Worm (Caenorhabditis elegans) whole organism, L3 larva: ENCODE results near the gene F23F1.4.

ENCODE experiments used
- R02D3.7 ChIP-seq: fragments of 150-350 bp; optimal IDR thresholded peaks from 2 replicates; lab custom pipeline; 2014; ENCODE audit warnings: missing biosample characterization, missing genetic modification characterization
- ZK546.5 ChIP-seq: sonication (generic microtip); optimal IDR thresholded peaks from 2 replicates; lab custom pipeline; 2017; ENCODE audit warnings: missing biosample characterization, missing genetic modification characterization
- aly-2 ChIP-seq: fragments of 150-350 bp; optimal IDR thresholded peaks from 2 replicates; lab custom pipeline; 2014; ENCODE audit warnings: missing biosample characterization, missing genetic modification characterization
- ceh-16 ChIP-seq: sonication (generic microtip); optimal IDR thresholded peaks from 2 replicates; lab custom pipeline; 2017; ENCODE audit warnings: missing biosample characterization, missing genetic modification characterization
- ceh-28 ChIP-seq: fragments of 150-350 bp; optimal IDR thresholded peaks from 2 replicates; lab custom pipeline; 2014; ENCODE audit warnings: missing biosample characterization, missing genetic modification reagents, missing genetic modification characterization
- ceh-82 ChIP-seq: fragments of 150-350 bp; optimal IDR thresholded peaks from 2 replicates; lab custom pipeline; 2014; ENCODE audit warnings: missing biosample characterization, missing genetic modification characterization
- daf-12 ChIP-seq: fragments of 150-350 bp; optimal IDR thresholded peaks from 2 replicates; lab custom pipeline; 2014; ENCODE audit warnings: missing biosample characterization, missing genetic modification reagents, missing genetic modification characterization
- egl-27 ChIP-seq: sonication (generic microtip); optimal IDR thresholded peaks from 4 replicates; lab custom pipeline; 2017; ENCODE audit warnings: missing biosample characterization, missing genetic modification reagents, missing genetic modification characterization
- elt-1 ChIP-seq: fragments of 150-350 bp; optimal IDR thresholded peaks from 2 replicates; lab custom pipeline; 2014; ENCODE audit warnings: missing biosample characterization, missing genetic modification characterization
- elt-2 ChIP-seq: sonication (generic microtip); optimal IDR thresholded peaks from 2 replicates; lab custom pipeline; 2016; ENCODE audit warnings: missing genetic modification reagents, mild to moderate bottlenecking, missing genetic modification characterization, missing compliant biosample characterization
- elt-3 ChIP-seq, 3 experiments: fragments of 150-350 bp in 1 of 3; sonication (generic microtip) in 2 of 3; optimal IDR thresholded peaks; 2 replicates in 2 of 3; 4 replicates in 1 of 3; lab custom pipeline; 2014 to 2017; ENCODE audit warnings: missing biosample characterization in 3 of 3, missing genetic modification characterization in 3 of 3
- fkh-10 ChIP-seq: sonication (generic microtip); optimal IDR thresholded peaks from 2 replicates; lab custom pipeline; 2017; ENCODE audit warnings: missing biosample characterization, missing genetic modification reagents, missing genetic modification characterization
- fkh-2 ChIP-seq: fragments of 150-350 bp; optimal IDR thresholded peaks from 2 replicates; lab custom pipeline; 2014; ENCODE audit warnings: missing biosample characterization, missing genetic modification reagents, missing genetic modification characterization
- fos-1 ChIP-seq: fragments of 150-350 bp; optimal IDR thresholded peaks from 2 replicates; lab custom pipeline; 2014; ENCODE audit warnings: missing biosample characterization, missing genetic modification characterization
- hmg-11 ChIP-seq: sonication (generic microtip); optimal IDR thresholded peaks from 2 replicates; lab custom pipeline; 2016; ENCODE audit warnings: missing genetic modification characterization, missing compliant biosample characterization
- jun-1 ChIP-seq: fragments of 150-350 bp; optimal IDR thresholded peaks from 2 replicates; lab custom pipeline; 2014; ENCODE audit warnings: missing biosample characterization, missing genetic modification reagents, missing genetic modification characterization
- lin-15B ChIP-seq: fragments of 150-350 bp; optimal IDR thresholded peaks from 2 replicates; lab custom pipeline; 2014; ENCODE audit warnings: missing biosample characterization, missing genetic modification characterization
- lin-39 ChIP-seq: fragments of 150-350 bp; optimal IDR thresholded peaks from 2 replicates; lab custom pipeline; 2018; ENCODE audit warnings: missing biosample characterization, missing genetic modification reagents, missing genetic modification characterization
- mdl-1 ChIP-seq: fragments of 150-350 bp; optimal IDR thresholded peaks from 2 replicates; lab custom pipeline; 2014; ENCODE audit warnings: missing biosample characterization, missing genetic modification characterization
- mml-1 ChIP-seq: fragments of 150-350 bp; sonication (generic microtip); optimal IDR thresholded peaks from 3 replicates; lab custom pipeline; 2014; ENCODE audit warnings: missing biosample characterization, missing genetic modification characterization
- nfya-1 ChIP-seq: sonication (generic microtip); optimal IDR thresholded peaks from 2 replicates; lab custom pipeline; 2017; ENCODE audit warnings: missing genetic modification characterization, mild to moderate bottlenecking, missing compliant biosample characterization, antibody characterized with exemption, moderate library complexity; ENCODE audit not compliant: insufficient read depth
- nhr-12 ChIP-seq: fragments of 150-350 bp; optimal IDR thresholded peaks from 2 replicates; lab custom pipeline; 2014; ENCODE audit warnings: missing biosample characterization, missing genetic modification characterization
- nhr-23 ChIP-seq: fragments of 150-350 bp; optimal IDR thresholded peaks from 2 replicates; lab custom pipeline; 2014; ENCODE audit warnings: missing biosample characterization, missing genetic modification reagents, missing genetic modification characterization
- nhr-237 ChIP-seq: fragments of 150-350 bp; optimal IDR thresholded peaks from 2 replicates; lab custom pipeline; 2014; ENCODE audit warnings: missing biosample characterization, missing genetic modification characterization
- nhr-25 ChIP-seq: sonication (generic microtip); optimal IDR thresholded peaks from 2 replicates; lab custom pipeline; 2017; ENCODE audit warnings: missing biosample characterization, missing genetic modification characterization
- nhr-28 ChIP-seq: fragments of 150-350 bp; optimal IDR thresholded peaks from 2 replicates; lab custom pipeline; 2014; ENCODE audit warnings: missing biosample characterization, missing genetic modification characterization
- nhr-43 ChIP-seq: sonication (generic microtip); optimal IDR thresholded peaks from 2 replicates; lab custom pipeline; 2016; ENCODE audit warnings: mild to moderate bottlenecking, missing genetic modification characterization, missing compliant biosample characterization; ENCODE audit not compliant: poor library complexity, severe bottlenecking
- nhr-67 ChIP-seq: fragments of 150-350 bp; optimal IDR thresholded peaks from 2 replicates; lab custom pipeline; 2014; ENCODE audit warnings: missing biosample characterization, missing genetic modification characterization
- nhr-76 ChIP-seq: fragments of 150-350 bp; sonication (generic microtip); optimal IDR thresholded peaks from 5 replicates; lab custom pipeline; 2014; ENCODE audit warnings: missing biosample characterization, missing genetic modification characterization
- nhr-77 ChIP-seq: fragments of 150-350 bp; optimal IDR thresholded peaks from 2 replicates; lab custom pipeline; 2014; ENCODE audit warnings: missing biosample characterization, missing genetic modification characterization
- pha-4 ChIP-seq: fragments of 150-350 bp; optimal IDR thresholded peaks from 2 replicates; lab custom pipeline; 2014; ENCODE audit warnings: missing biosample characterization, missing genetic modification reagents, missing genetic modification characterization
- pqm-1 ChIP-seq: fragments of 150-350 bp; optimal IDR thresholded peaks from 2 replicates; lab custom pipeline; 2017; ENCODE audit warnings: missing biosample characterization, missing genetic modification characterization, inconsistent platforms
- sea-2 ChIP-seq: fragments of 150-350 bp; sonication (generic microtip); optimal IDR thresholded peaks from 4 replicates; lab custom pipeline; 2014; ENCODE audit warnings: missing biosample characterization, missing genetic modification reagents, missing genetic modification characterization
- skn-1 ChIP-seq: fragments of 150-350 bp; optimal IDR thresholded peaks from 2 replicates; lab custom pipeline; 2014; ENCODE audit warnings: missing biosample characterization, missing genetic modification characterization
- tbx-2 ChIP-seq: sonication (generic microtip); optimal IDR thresholded peaks from 2 replicates; lab custom pipeline; 2016; ENCODE audit warnings: mild to moderate bottlenecking, missing genetic modification characterization, missing compliant biosample characterization
- ztf-11 ChIP-seq: fragments of 150-350 bp; optimal IDR thresholded peaks from 2 replicates; lab custom pipeline; 2014; ENCODE audit warnings: missing biosample characterization, missing genetic modification characterization

The F23F1.4 gene

DNA sequence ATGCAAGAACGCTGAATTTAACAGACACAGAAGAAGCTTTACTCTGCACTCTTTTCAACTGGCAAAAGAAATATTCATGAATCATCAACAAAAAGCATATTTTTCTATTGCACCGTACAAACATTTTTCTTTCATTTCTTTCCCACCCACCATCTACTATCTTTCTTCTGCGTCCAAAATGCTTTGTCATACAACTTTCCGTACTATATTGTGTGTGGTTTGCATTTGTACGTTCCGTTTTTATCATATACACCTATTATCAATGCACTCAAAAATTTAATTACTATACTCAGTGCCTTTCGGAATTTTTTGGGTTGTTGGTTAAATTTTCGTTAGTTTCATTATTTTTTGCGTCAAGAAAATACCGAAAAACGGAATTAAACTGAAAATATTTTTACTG is 39.4 kb upstream of the F23F1.4 start:
- TF ChIP-seq pqm-1 = peak; percentile 27
- TF ChIP-seq elt-3 (tag; optimal IDR thresholded peaks at IDR 0.05; lab: Kevin White, UChicago) = no peak
- TF ChIP-seq elt-2 (tag; lab: Kevin White, UChicago) = peak; percentile 41
- TF ChIP-seq ceh-28 (tag; lab: Kevin White, UChicago) = no peak
- TF ChIP-seq sea-2 = no peak
- no peak for TF ChIP-seq nhr-12 (tag; lab: Kevin White, UChicago)

DNA sequence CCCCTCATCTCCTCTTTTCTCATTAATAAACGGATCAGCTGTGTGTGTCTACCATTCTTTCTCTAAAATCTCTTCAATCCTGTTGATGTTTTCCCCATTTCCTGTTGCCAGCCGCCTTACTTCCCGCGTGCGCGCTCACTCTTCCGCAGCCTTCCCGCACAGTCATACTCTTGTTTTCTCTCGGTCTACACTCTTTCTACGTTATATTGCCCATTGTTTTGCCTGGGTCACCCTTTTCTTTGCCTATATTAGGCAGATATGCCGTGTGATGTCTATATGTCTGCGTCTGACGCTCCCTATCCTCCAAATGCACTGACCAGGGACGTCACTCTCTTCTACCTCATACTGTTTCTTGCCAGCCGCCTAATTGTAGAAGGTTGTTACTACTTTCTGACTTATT is 38.1 kb upstream of the F23F1.4 start:
- TF ChIP-seq elt-3 (tag; optimal IDR thresholded peaks at IDR 0.05; lab: Kevin White, UChicago) (peak in 1 of 3 experiments; percentile 53), lin-15B (tag; lab: Kevin White, UChicago) (no peak), aly-2 (tag; lab: Kevin White, UChicago) (no peak), nhr-43 (tag; lab: Kevin White, UChicago) (peak; percentile 72), elt-2 (tag; lab: Kevin White, UChicago) (peak; percentile 3), jun-1 (tag; lab: Kevin White, UChicago) (peak; percentile 28), fkh-10 (GFP tag; lab: Kevin White, UChicago) (no peak), mdl-1 (tag; lab: Kevin White, UChicago) (no peak), nhr-25 (peak; percentile 90), lin-39 (peak; percentile 3), pha-4 (tag; lab: Kevin White, UChicago) (peak; percentile 27), nhr-237 (no peak), pqm-1 (no peak), hmg-11 (tag; lab: Kevin White, UChicago) (peak; percentile 56), nhr-23 (tag; lab: Kevin White, UChicago) (peak; percentile 76), nfya-1 (tag; lab: Kevin White, UChicago) (peak; percentile 10)

- peak; percentile 45 for TF ChIP-seq elt-2 (tag; lab: Kevin White, UChicago)
- no peak for TF ChIP-seq egl-27 (tag; lab: Kevin White, UChicago)
- no peak for TF ChIP-seq hmg-11 (tag; lab: Kevin White, UChicago)
- TF ChIP-seq jun-1 (tag; lab: Kevin White, UChicago) = no peak
Observed at ce11 chrII:65484-65883, 37.3 kb upstream of the F23F1.4 start.

DNA sequence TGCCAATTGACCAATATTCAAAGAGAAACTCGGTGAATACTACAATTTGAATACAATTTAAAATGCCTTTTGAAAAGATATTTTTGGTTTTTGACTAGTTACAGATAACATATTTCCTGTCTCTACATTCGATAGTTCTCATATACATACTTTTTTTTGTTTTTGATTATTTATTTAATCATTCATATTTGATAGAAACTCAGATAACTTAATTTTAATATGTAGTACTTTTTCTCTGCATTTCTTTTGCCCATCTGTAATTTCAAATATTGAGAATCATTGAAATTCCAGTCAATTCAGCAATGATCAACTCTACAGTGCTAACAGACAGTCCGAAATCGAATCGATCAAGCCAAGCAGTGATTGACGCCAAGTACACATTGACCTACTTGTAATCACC is 32.8 kb upstream of the F23F1.4 start, which contains the start of gene C23H3.2:
Gene C23H3.2, plus strand, starts transcription at position 301 of the 400 bp plus-strand sequence.
- no peak for TF ChIP-seq nhr-23 (tag; lab: Kevin White, UChicago)
- TF ChIP-seq egl-27 (tag; lab: Kevin White, UChicago) = no peak
- no peak for TF ChIP-seq R02D3.7 (tag; lab: Kevin White, UChicago)
- TF ChIP-seq elt-2 (tag; lab: Kevin White, UChicago) = no peak
- no peak for TF ChIP-seq ceh-16
- no peak for TF ChIP-seq daf-12 (tag; lab: Kevin White, UChicago)
- no peak for TF ChIP-seq nhr-67
- no peak for TF ChIP-seq ceh-82
- TF ChIP-seq pqm-1 = no peak
- TF ChIP-seq nhr-237 = no peak
- no peak for TF ChIP-seq skn-1
- no peak for TF ChIP-seq nhr-77 (tag; lab: Kevin White, UChicago)
- no peak for TF ChIP-seq ztf-11 (tag; lab: Kevin White, UChicago)
- TF ChIP-seq nfya-1 (tag; lab: Kevin White, UChicago) = no peak
- TF ChIP-seq fkh-2 (tag; lab: Kevin White, UChicago) = no peak
- no peak for TF ChIP-seq nhr-76 (tag; lab: Kevin White, UChicago)
- no peak for TF ChIP-seq mdl-1 (tag; lab: Kevin White, UChicago)
- TF ChIP-seq hmg-11 (tag; lab: Kevin White, UChicago) = no peak
- TF ChIP-seq, all 47 proteins: peak for 0

- TF ChIP-seq lin-39 (no peak), mml-1 (tag; lab: Kevin White, UChicago) (no peak), sea-2 (no peak), ZK546.5 (tag; lab: Kevin White, UChicago) (no peak), tbx-2 (no peak), nhr-28 (tag; lab: Kevin White, UChicago) (no peak), elt-1 (tag; lab: Kevin White, UChicago) (no peak), fos-1 (tag; lab: Kevin White, UChicago) (no peak), pqm-1 (no peak), elt-2 (tag; lab: Kevin White, UChicago) (no peak), ceh-82 (no peak), nhr-25 (peak; percentile 78), nhr-23 (tag; lab: Kevin White, UChicago) (peak; percentile 57), ztf-11 (tag; lab: Kevin White, UChicago) (no peak), nfya-1 (tag; lab: Kevin White, UChicago) (no peak)
Observed at ce11 chrII:60049-60448, 31.8 kb upstream of the F23F1.4 start.
